Worm (Caenorhabditis elegans): ENCODE measurements around the gene C07B5.3.

Gene C07B5.3

ce11 chrX:9508426-9509010 is 14.5 kb downstream of the C07B5.3 start:
- no peak for TF ChIP-seq aly-1 (tag; optimal IDR thresholded peaks at IDR 0.05)
- TF ChIP-seq ets-7 (tag; optimal IDR thresholded peaks at IDR 0.05) = no peak
- no peak for TF ChIP-seq sea-1 (GFP tag; conservative IDR thresholded peaks at IDR 0.05)
- no peak for TF ChIP-seq hmg-4 (GFP tag; optimal IDR thresholded peaks at IDR 0.05)
- TF ChIP-seq ceh-36 (tag; optimal IDR thresholded peaks at IDR 0.05) = no peak
- TF ChIP-seq tbx-11 (GFP tag; IDR thresholded peaks at IDR 0.05) = no peak
- TF ChIP-seq hnd-1 (tag; optimal IDR thresholded peaks at IDR 0.05) = no peak

ce11 chrX:9506341-9506740 is 16.7 kb downstream of the C07B5.3 start:
- no peak for TF ChIP-seq scrt-1 (GFP tag; IDR thresholded peaks at IDR 0.05)
- TF ChIP-seq sea-1 (GFP tag; conservative IDR thresholded peaks at IDR 0.05) = no peak
- TF ChIP-seq aly-1 (tag; optimal IDR thresholded peaks at IDR 0.05) = no peak
- TF ChIP-seq ets-7 (tag; optimal IDR thresholded peaks at IDR 0.05) = no peak
- TF ChIP-seq F13C5.2 (tag; optimal IDR thresholded peaks at IDR 0.05) = no peak
- TF ChIP-seq tra-4 (tag; optimal IDR thresholded peaks at IDR 0.05) = no peak
- no peak for TF ChIP-seq flt-1 (GFP tag; IDR thresholded peaks at IDR 0.05)

- no peak for TF ChIP-seq pes-1 (GFP tag; IDR thresholded peaks at IDR 0.05)
- peak; percentile 44; the same call in 1 of the 2 replicates for TF ChIP-seq scrt-1 (GFP tag; IDR thresholded peaks at IDR 0.05)
- no peak for TF ChIP-seq tbx-11 (GFP tag; IDR thresholded peaks at IDR 0.05)
- TF ChIP-seq sea-1 (GFP tag; conservative IDR thresholded peaks at IDR 0.05) = no peak
- TF ChIP-seq hnd-1 (tag; optimal IDR thresholded peaks at IDR 0.05) = no peak
- TF ChIP-seq ama-1 (optimal IDR thresholded peaks at IDR 0.05) = no peak
- no peak for TF ChIP-seq F13C5.2 (tag; optimal IDR thresholded peaks at IDR 0.05)
- TF ChIP-seq flt-1 (GFP tag; IDR thresholded peaks at IDR 0.05) = no peak
- TF ChIP-seq ceh-36 (tag; optimal IDR thresholded peaks at IDR 0.05) = no peak
- TF ChIP-seq ceh-13 (GFP tag; optimal IDR thresholded peaks at IDR 0.05) = no peak
- TF ChIP-seq tra-4 (tag; optimal IDR thresholded peaks at IDR 0.05) = no peak
- no peak for TF ChIP-seq tbx-37 (GFP tag; conservative IDR thresholded peaks at IDR 0.05)
- peak; percentile 4 for TF ChIP-seq hmg-4 (GFP tag; optimal IDR thresholded peaks at IDR 0.05)
- no peak for TF ChIP-seq aly-1 (tag; optimal IDR thresholded peaks at IDR 0.05)
- no peak for TF ChIP-seq ets-7 (tag; optimal IDR thresholded peaks at IDR 0.05)
These were observed 18.1 kb downstream of the C07B5.3 start for ce11 chrX:9504911-9505397.

- TF ChIP-seq F13C5.2 (tag; optimal IDR thresholded peaks at IDR 0.05) (no peak), scrt-1 (GFP tag; IDR thresholded peaks at IDR 0.05) (no peak), B0310.2 (tag; optimal IDR thresholded peaks at IDR 0.05) (no peak), flt-1 (GFP tag; IDR thresholded peaks at IDR 0.05) (no peak), ceh-13 (GFP tag; optimal IDR thresholded peaks at IDR 0.05) (no peak), pes-1 (GFP tag; IDR thresholded peaks at IDR 0.05) (no peak)
These were observed 18.8 kb downstream of the C07B5.3 start for ce11 chrX:9504221-9504620.

- TF ChIP-seq tbx-37 (GFP tag; conservative IDR thresholded peaks at IDR 0.05) = no peak
- no peak for TF ChIP-seq sea-1 (GFP tag; conservative IDR thresholded peaks at IDR 0.05)
- no peak for TF ChIP-seq hnd-1 (tag; optimal IDR thresholded peaks at IDR 0.05)
- no peak for TF ChIP-seq aly-1 (tag; optimal IDR thresholded peaks at IDR 0.05)
- no peak for TF ChIP-seq pes-1 (GFP tag; IDR thresholded peaks at IDR 0.05)
- TF ChIP-seq hmg-4 (GFP tag; optimal IDR thresholded peaks at IDR 0.05) = no peak
- TF ChIP-seq tbx-11 (GFP tag; IDR thresholded peaks at IDR 0.05) = no peak
- TF ChIP-seq flt-1 (GFP tag; IDR thresholded peaks at IDR 0.05) = no peak
- no peak for TF ChIP-seq ets-7 (tag; optimal IDR thresholded peaks at IDR 0.05)
- no peak for TF ChIP-seq ceh-13 (GFP tag; optimal IDR thresholded peaks at IDR 0.05)
- no peak for TF ChIP-seq F13C5.2 (tag; optimal IDR thresholded peaks at IDR 0.05)
These were observed 23.7 kb downstream of the C07B5.3 start for ce11 chrX:9499355-9499754.

- TF ChIP-seq B0310.2 (tag; optimal IDR thresholded peaks at IDR 0.05) = peak; percentile 46
- no peak for TF ChIP-seq pes-1 (GFP tag; IDR thresholded peaks at IDR 0.05)
- no peak for TF ChIP-seq flt-1 (GFP tag; IDR thresholded peaks at IDR 0.05)
- TF ChIP-seq tbx-37 (GFP tag; conservative IDR thresholded peaks at IDR 0.05) = no peak
These were observed 28.4 kb downstream of the C07B5.3 start for ce11 chrX:9494661-9495060.

- TF ChIP-seq aly-1 (tag; optimal IDR thresholded peaks at IDR 0.05) (no peak), flt-1 (GFP tag; IDR thresholded peaks at IDR 0.05) (no peak), ets-7 (tag; optimal IDR thresholded peaks at IDR 0.05) (no peak), ceh-36 (tag; optimal IDR thresholded peaks at IDR 0.05) (no peak), sea-1 (GFP tag; conservative IDR thresholded peaks at IDR 0.05) (no peak), pes-1 (GFP tag; IDR thresholded peaks at IDR 0.05) (no peak), ceh-13 (GFP tag; optimal IDR thresholded peaks at IDR 0.05) (no peak), scrt-1 (GFP tag; IDR thresholded peaks at IDR 0.05) (no peak), tra-4 (tag; optimal IDR thresholded peaks at IDR 0.05) (no peak), tbx-37 (GFP tag; conservative IDR thresholded peaks at IDR 0.05) (no peak), hnd-1 (tag; optimal IDR thresholded peaks at IDR 0.05) (no peak), B0310.2 (tag; optimal IDR thresholded peaks at IDR 0.05) (no peak), ama-1 (optimal IDR thresholded peaks at IDR 0.05) (no peak), hmg-4 (GFP tag; optimal IDR thresholded peaks at IDR 0.05) (no peak)
These were observed 31.6 kb downstream of the C07B5.3 start for ce11 chrX:9491439-9491838.

ce11 chrX:9489578-9489977 is 33.4 kb downstream of the C07B5.3 start:
- TF ChIP-seq pes-1 (GFP tag; IDR thresholded peaks at IDR 0.05) = no peak
- no peak for TF ChIP-seq tbx-11 (GFP tag; IDR thresholded peaks at IDR 0.05)
- TF ChIP-seq ets-7 (tag; optimal IDR thresholded peaks at IDR 0.05) = no peak
- TF ChIP-seq F13C5.2 (tag; optimal IDR thresholded peaks at IDR 0.05) = no peak
- TF ChIP-seq B0310.2 (tag; optimal IDR thresholded peaks at IDR 0.05) = no peak
- no peak for TF ChIP-seq aly-1 (tag; optimal IDR thresholded peaks at IDR 0.05)
- no peak for TF ChIP-seq scrt-1 (GFP tag; IDR thresholded peaks at IDR 0.05)
- no peak for TF ChIP-seq ceh-36 (tag; optimal IDR thresholded peaks at IDR 0.05)
- TF ChIP-seq hnd-1 (tag; optimal IDR thresholded peaks at IDR 0.05) = no peak
- no peak for TF ChIP-seq hmbx-1 (tag; optimal IDR thresholded peaks at IDR 0.05)

Data from whole organism, early embryonic.